Worm (Caenorhabditis elegans): ENCODE data around the gene C39D10.1.

C39D10.1 gene

DNA sequence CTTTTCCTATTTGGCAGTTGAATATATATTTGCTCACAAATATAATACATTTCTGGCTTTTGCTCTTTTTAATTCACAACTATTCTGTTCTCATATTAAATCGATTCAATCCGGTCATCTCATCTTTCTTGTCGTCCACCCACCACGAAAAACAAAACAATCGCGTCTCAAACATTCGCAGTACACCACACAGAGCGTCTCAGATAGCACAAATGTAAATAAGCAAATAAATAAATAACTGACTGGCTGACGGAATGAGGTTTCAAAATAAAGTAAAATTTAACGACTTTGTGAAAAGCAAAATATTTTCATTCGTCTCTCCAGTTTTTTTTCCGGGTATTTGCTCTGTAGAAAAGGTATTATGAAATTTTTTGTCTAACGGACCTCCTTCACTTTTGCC lies 46.9 kb downstream of the C39D10.1 start:
- TF ChIP-seq ama-1 (optimal IDR thresholded peaks at IDR 0.05), result no peak
- no peak for TF ChIP-seq ceh-24 (tag; optimal IDR thresholded peaks at IDR 0.05)
- TF ChIP-seq ttx-3 (tag; optimal IDR thresholded peaks at IDR 0.05), result no peak

DNA sequence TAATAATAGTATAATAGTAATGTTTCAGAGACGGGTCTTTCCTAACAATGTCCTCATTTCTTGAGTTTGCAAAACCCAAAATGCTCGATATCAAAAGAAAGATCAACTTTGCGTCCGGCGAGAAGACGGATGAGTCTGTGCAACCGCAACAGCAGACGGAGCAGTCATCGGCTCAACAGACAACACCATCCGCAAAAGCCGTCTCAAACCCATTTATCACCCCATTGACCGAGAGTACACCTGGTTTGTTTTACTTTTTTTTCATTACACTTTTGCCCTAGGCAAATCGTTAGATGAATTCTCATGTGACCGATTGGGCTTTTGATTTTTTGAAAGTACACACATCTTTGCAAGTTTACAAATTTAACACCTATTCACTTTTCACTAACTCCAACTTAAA lies 47.6 kb downstream of the C39D10.1 start, which contains the start of gene dct-1:
Gene dct-1, plus strand, starts transcription at position 27 of the 400 bp plus-strand sequence.
- peak; percentile 11 for TF ChIP-seq unc-55 (GFP tag; optimal IDR thresholded peaks at IDR 0.05)
- TF ChIP-seq pha-2 (tag; optimal IDR thresholded peaks at IDR 0.05), result no peak

DNA sequence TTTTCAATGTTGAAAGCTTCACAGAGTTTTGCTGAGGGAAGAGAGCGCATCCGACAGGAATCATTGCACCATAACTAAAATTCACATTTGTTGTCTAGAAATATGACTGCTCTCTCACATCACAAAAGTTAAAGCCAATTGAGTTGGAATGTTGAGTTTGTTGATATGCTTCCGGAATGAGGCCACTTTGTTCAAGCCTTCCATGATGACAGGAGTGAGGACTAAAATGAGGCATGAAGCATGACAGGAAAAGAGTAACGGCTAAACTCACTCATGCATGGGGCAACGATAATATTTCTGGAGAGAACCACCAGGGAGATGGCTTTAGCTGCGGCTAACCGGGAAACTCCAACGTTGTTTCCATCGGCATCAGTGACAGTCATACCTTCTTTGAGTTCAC lies 49.7 kb downstream of the C39D10.1 start:
- TF ChIP-seq nhr-11 (tag; optimal IDR thresholded peaks at IDR 0.05), result no peak
- TF ChIP-seq zip-5 (tag; optimal IDR thresholded peaks at IDR 0.05), result no peak
- TF ChIP-seq ceh-30 (tag; optimal IDR thresholded peaks at IDR 0.05), result no peak
- no peak for TF ChIP-seq C38D4.7 (GFP tag; optimal IDR thresholded peaks at IDR 0.05)
- TF ChIP-seq mec-3 (tag; optimal IDR thresholded peaks at IDR 0.05; ENCODE audit: borderline replicate concordance), result no peak
- TF ChIP-seq nfya-1 (tag; optimal IDR thresholded peaks at IDR 0.05), result no peak
- TF ChIP-seq K02D7.2 (tag; optimal IDR thresholded peaks at IDR 0.05), result no peak
- TF ChIP-seq fkh-6 (tag; optimal IDR thresholded peaks at IDR 0.05), result no peak
- no peak for TF ChIP-seq sox-2 (GFP tag; IDR thresholded peaks at IDR 0.05)
- TF ChIP-seq dmd-4 (tag; optimal IDR thresholded peaks at IDR 0.05; ENCODE audit: borderline replicate concordance), result no peak
- no peak for TF ChIP-seq pha-2 (tag; optimal IDR thresholded peaks at IDR 0.05)
- no peak for TF ChIP-seq ceh-18 (tag; optimal IDR thresholded peaks at IDR 0.05)
- TF ChIP-seq C08G9.2 (tag; optimal IDR thresholded peaks at IDR 0.05), result no peak
- TF ChIP-seq ceh-31 (tag; optimal IDR thresholded peaks at IDR 0.05), result no peak
- no peak for TF ChIP-seq eyg-1 (tag; optimal IDR thresholded peaks at IDR 0.05)
- TF ChIP-seq elt-4 (tag; optimal IDR thresholded peaks at IDR 0.05), result no peak
- no peak for TF ChIP-seq ceh-2 (tag; optimal IDR thresholded peaks at IDR 0.05)
